Worm (Caenorhabditis elegans): ENCODE measurements around the gene spe-44.

DNA sequence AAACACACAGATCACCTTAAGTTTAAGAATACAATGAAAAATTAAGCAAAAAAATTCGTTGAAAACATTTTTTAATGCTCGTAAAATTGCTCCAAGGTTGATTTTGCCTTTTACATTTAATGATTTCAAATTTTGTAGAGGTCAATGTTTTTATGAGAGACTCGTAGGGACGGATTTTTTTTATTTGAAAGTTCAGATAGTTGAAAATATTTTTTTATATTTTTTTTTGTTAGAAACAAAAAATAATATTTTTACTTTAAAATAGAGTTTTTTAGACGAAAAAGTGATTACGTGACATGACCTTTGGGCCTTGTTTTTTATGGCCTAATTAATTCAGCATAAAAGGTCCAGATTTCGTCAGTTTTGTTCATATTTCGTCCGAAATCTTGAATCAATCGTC lies 735 bp upstream of the spe-44 start, which contains the start of gene smz-1:
- TF ChIP-seq nhr-76 (tag; optimal IDR thresholded peaks at IDR 0.05) (no peak), ztf-11 (tag; optimal IDR thresholded peaks at IDR 0.05) (no peak), nhr-12 (tag; optimal IDR thresholded peaks at IDR 0.05) (no peak), lin-13 (tag; optimal IDR thresholded peaks at IDR 0.05) (no peak), unc-39 (tag; optimal IDR thresholded peaks at IDR 0.05) (no peak), elt-3 (tag; optimal IDR thresholded peaks at IDR 0.05) (no peak), lsy-2 (tag; optimal IDR thresholded peaks at IDR 0.05) (no peak), ceh-39 (tag; optimal IDR thresholded peaks at IDR 0.05) (no peak), unc-62 (GFP tag; optimal IDR thresholded peaks at IDR 0.05) (no peak), mls-2 (tag; optimal IDR thresholded peaks at IDR 0.05) (no peak)
